Worm (Caenorhabditis elegans): Measurements from ENCODE around the gene C33H5.1.

Gene C33H5.1

ce11 chrIV:7816402-7817102 lies 7.8 kb downstream of the C33H5.1 start:
- TF ChIP-seq elt-1 (tag; optimal IDR thresholded peaks at IDR 0.05) (no peak), skn-1 (tag; optimal IDR thresholded peaks at IDR 0.05) (no peak), elt-3 (tag; optimal IDR thresholded peaks at IDR 0.05) (no peak), fos-1 (tag; optimal IDR thresholded peaks at IDR 0.05) (no peak), jun-1 (tag; optimal IDR thresholded peaks at IDR 0.05) (no peak), nhr-12 (tag; optimal IDR thresholded peaks at IDR 0.05) (no peak), egl-5 (tag; optimal IDR thresholded peaks at IDR 0.05) (peak; percentile 80), ceh-16 (tag; optimal IDR thresholded peaks at IDR 0.05) (no peak), ztf-11 (tag; optimal IDR thresholded peaks at IDR 0.05) (no peak), nhr-43 (tag; optimal IDR thresholded peaks at IDR 0.05; ENCODE audit: poor library complexity, severe bottlenecking) (peak; percentile 38), tbx-2 (tag; optimal IDR thresholded peaks at IDR 0.05) (no peak), nhr-76 (tag; optimal IDR thresholded peaks at IDR 0.05) (no peak), fkh-2 (tag; optimal IDR thresholded peaks at IDR 0.05) (no peak), pha-4 (tag; optimal IDR thresholded peaks at IDR 0.05) (peak; percentile 4), nfya-1 (tag; optimal IDR thresholded peaks at IDR 0.05; ENCODE audit: insufficient read depth) (peak; percentile 11), nhr-77 (tag; optimal IDR thresholded peaks at IDR 0.05) (no peak), daf-12 (tag; optimal IDR thresholded peaks at IDR 0.05) (no peak), unc-62 (GFP tag; optimal IDR thresholded peaks at IDR 0.05) (no peak), lsy-12 (tag; optimal IDR thresholded peaks at IDR 0.05) (no peak), egl-27 (tag; optimal IDR thresholded peaks at IDR 0.05) (no peak)

- no peak for TF ChIP-seq elt-3 (tag; optimal IDR thresholded peaks at IDR 0.05)
- TF ChIP-seq fkh-2 (tag; optimal IDR thresholded peaks at IDR 0.05) = no peak
- TF ChIP-seq sea-2 (GFP tag; optimal IDR thresholded peaks at IDR 0.05) = no peak
- TF ChIP-seq elt-2 (tag; optimal IDR thresholded peaks at IDR 0.05) = no peak
- peak; percentile 58 for TF ChIP-seq ceh-28 (tag; optimal IDR thresholded peaks at IDR 0.05)
- TF ChIP-seq aly-2 (tag; optimal IDR thresholded peaks at IDR 0.05) = no peak
- TF ChIP-seq jun-1 (tag; optimal IDR thresholded peaks at IDR 0.05) = no peak
- TF ChIP-seq elt-1 (tag; optimal IDR thresholded peaks at IDR 0.05) = no peak
- no peak for TF ChIP-seq R02D3.7 (tag; optimal IDR thresholded peaks at IDR 0.05)
- no peak for TF ChIP-seq nhr-25 (tag; optimal IDR thresholded peaks at IDR 0.05)
- TF ChIP-seq fos-1 (tag; optimal IDR thresholded peaks at IDR 0.05) = no peak
- TF ChIP-seq ceh-82 (tag; optimal IDR thresholded peaks at IDR 0.05) = no peak
- peak; percentile 84 for TF ChIP-seq lin-39 (tag; optimal IDR thresholded peaks at IDR 0.05)
- no peak for TF ChIP-seq ztf-4 (tag; optimal IDR thresholded peaks at IDR 0.05)
- peak; percentile 29 for TF ChIP-seq mdl-1 (tag; optimal IDR thresholded peaks at IDR 0.05)
- no peak for TF ChIP-seq nhr-12 (tag; optimal IDR thresholded peaks at IDR 0.05)
- TF ChIP-seq tbx-2 (tag; optimal IDR thresholded peaks at IDR 0.05) = no peak
- TF ChIP-seq ama-1 (optimal IDR thresholded peaks at IDR 0.05) = no peak
- TF ChIP-seq fkh-10 (GFP tag; optimal IDR thresholded peaks at IDR 0.05) = no peak
- no peak for TF ChIP-seq mml-1 (tag; optimal IDR thresholded peaks at IDR 0.05)
- no peak for TF ChIP-seq ztf-11 (tag; optimal IDR thresholded peaks at IDR 0.05)
- peak; percentile 51 for TF ChIP-seq pha-4 (tag; optimal IDR thresholded peaks at IDR 0.05)
- TF ChIP-seq ceh-9 (tag; optimal IDR thresholded peaks at IDR 0.05) = no peak
- no peak for TF ChIP-seq ZK546.5 (tag; optimal IDR thresholded peaks at IDR 0.05)
- TF ChIP-seq unc-62 (GFP tag; optimal IDR thresholded peaks at IDR 0.05) = peak; percentile 44
- TF ChIP-seq skn-1 (tag; optimal IDR thresholded peaks at IDR 0.05) = no peak
- TF ChIP-seq eor-1 (tag; optimal IDR thresholded peaks at IDR 0.05) = no peak
- peak; percentile 42 for TF ChIP-seq lin-15B (tag; optimal IDR thresholded peaks at IDR 0.05)
- no peak for TF ChIP-seq lsy-12 (tag; optimal IDR thresholded peaks at IDR 0.05)
- TF ChIP-seq nfya-1 (tag; optimal IDR thresholded peaks at IDR 0.05; ENCODE audit: insufficient read depth) = peak; percentile 81
- no peak for TF ChIP-seq nhr-23 (tag; optimal IDR thresholded peaks at IDR 0.05)
- TF ChIP-seq zag-1 (tag; optimal IDR thresholded peaks at IDR 0.05) = no peak
- TF ChIP-seq unc-39 (tag; optimal IDR thresholded peaks at IDR 0.05) = no peak
- TF ChIP-seq pqm-1 (tag; optimal IDR thresholded peaks at IDR 0.05) = no peak
- TF ChIP-seq ceh-16 (tag; optimal IDR thresholded peaks at IDR 0.05) = no peak
- TF ChIP-seq snpc-4 (tag; optimal IDR thresholded peaks at IDR 0.05) = peak; percentile 40
- TF ChIP-seq daf-12 (tag; optimal IDR thresholded peaks at IDR 0.05) = no peak
- no peak for TF ChIP-seq nhr-77 (tag; optimal IDR thresholded peaks at IDR 0.05)
- no peak for TF ChIP-seq nhr-67 (tag; optimal IDR thresholded peaks at IDR 0.05)
- no peak for TF ChIP-seq egl-5 (tag; optimal IDR thresholded peaks at IDR 0.05)
- TF ChIP-seq nhr-28 (tag; optimal IDR thresholded peaks at IDR 0.05) = no peak
- peak; percentile 90 for TF ChIP-seq hmg-11 (tag; optimal IDR thresholded peaks at IDR 0.05)
- TF ChIP-seq nhr-11 (tag; optimal IDR thresholded peaks at IDR 0.05) = no peak
- no peak for TF ChIP-seq nhr-76 (tag; optimal IDR thresholded peaks at IDR 0.05)
These were observed 9.1 kb downstream of the C33H5.1 start, which contains the start of gene ric-3 for ce11 chrIV:7817852-7818251. Gene ric-3 (plus strand): TSS chrIV:7818251.

Measured in whole organism, L3 larva.